Worm (Caenorhabditis elegans): ENCODE measurements around the gene spp-29.

ce11 chrV:17664367-17664766, 32.3 kb downstream of the spp-29 start:
- TF ChIP-seq snpc-4 (tag; optimal IDR thresholded peaks at IDR 0.05) (no peak), ces-1 (GFP tag; optimal IDR thresholded peaks at IDR 0.05) (no peak), ztf-11 (tag; optimal IDR thresholded peaks at IDR 0.05) (no peak), elt-3 (tag; optimal IDR thresholded peaks at IDR 0.05) (no peak)
